Fruit fly (Drosophila melanogaster): Measurements from ENCODE around the gene CG31751.

The CG31751 gene

dm6 chr2L:18693877-18694723 lies 17.1 kb downstream of the CG31751 start (continued):
- TF ChIP-seq ato (GFP tag; IDR thresholded peaks at IDR 0.05; ENCODE audit: partially characterized antibody) (no peak), fd102C (GFP tag; optimal IDR thresholded peaks at IDR 0.05) (no peak), dm (GFP tag; optimal IDR thresholded peaks at IDR 0.05) (peak; percentile 66), jing (GFP tag; optimal IDR thresholded peaks at IDR 0.05) (peak; percentile 5), ttk (GFP tag; IDR thresholded peaks at IDR 0.05) (no peak), D (optimal IDR thresholded peaks at IDR 0.05) (no peak), D (GFP tag; optimal IDR thresholded peaks at IDR 0.05) (no peak), Mad (GFP tag; optimal IDR thresholded peaks at IDR 0.05) (no peak), CG17328 (GFP tag; IDR thresholded peaks at IDR 0.05) (peak; percentile 68), tll (GFP tag; optimal IDR thresholded peaks at IDR 0.05) (no peak), CG11398 (GFP tag; optimal IDR thresholded peaks at IDR 0.05) (peak; percentile 19), bbx (GFP tag; IDR thresholded peaks at IDR 0.05; ENCODE audit: partially characterized antibody) (no peak), CG31388 (GFP tag; optimal IDR thresholded peaks at IDR 0.05) (peak; percentile 35), CG12219 (GFP tag; optimal IDR thresholded peaks at IDR 0.05) (peak; percentile 58), repo (GFP tag; optimal IDR thresholded peaks at IDR 0.05) (peak; percentile 37), CG15479 (GFP tag; optimal IDR thresholded peaks at IDR 0.05) (no peak), ash1 (GFP tag; optimal IDR thresholded peaks at IDR 0.05) (no peak), Ada2b (GFP tag; IDR thresholded peaks at IDR 0.05) (peak; percentile 67; the same call in 1 of the 2 replicates), CHES-1-like (GFP tag; optimal IDR thresholded peaks at IDR 0.05) (peak; percentile 84), tx (GFP tag; optimal IDR thresholded peaks at IDR 0.05) (peak; percentile 49), CG9797 (GFP tag; optimal IDR thresholded peaks at IDR 0.05) (no peak), Atf3 (GFP tag; optimal IDR thresholded peaks at IDR 0.05) (peak; percentile 9), Bgb (GFP tag; IDR thresholded peaks at IDR 0.05; ENCODE audit: partially characterized antibody) (no peak), caup (GFP tag; optimal IDR thresholded peaks at IDR 0.05; ENCODE audit: severe bottlenecking) (peak; percentile 62), Doc3 (GFP tag; IDR thresholded peaks at IDR 0.05; ENCODE audit: partially characterized antibody) (no peak), pho (GFP tag; optimal IDR thresholded peaks at IDR 0.05) (peak; percentile 15), CG6854 (GFP tag; optimal IDR thresholded peaks at IDR 0.05) (peak; percentile 2), Sox100B (GFP tag; optimal IDR thresholded peaks at IDR 0.05) (peak; percentile 28), Dbx (GFP tag; IDR thresholded peaks at IDR 0.05) (peak; percentile 72; the same call in 2 of the 3 replicates), Drgx (GFP tag; IDR thresholded peaks at IDR 0.05) (peak; percentile 43; the same call in 1 of the 2 replicates), CG33213 (GFP tag; optimal IDR thresholded peaks at IDR 0.05) (peak; percentile 44), CG17612 (GFP tag; IDR thresholded peaks at IDR 0.05) (0 out of 2 replicates have a peak, but pooled peaks have one; percentile 12), hth (optimal IDR thresholded peaks at IDR 0.05) (no peak), CG3407 (GFP tag; optimal IDR thresholded peaks at IDR 0.05) (peak; percentile 17), Bteb2 (GFP tag; optimal IDR thresholded peaks at IDR 0.05) (peak; percentile 58), CG11504 (tag; optimal IDR thresholded peaks at IDR 0.05) (peak; percentile 9), CG8478 (optimal IDR thresholded peaks at IDR 0.05) (no peak), Gug (GFP tag; IDR thresholded peaks at IDR 0.05) (peak; percentile 66; the same call in 3 of the 4 replicates), CG30403 (GFP tag; optimal IDR thresholded peaks at IDR 0.05) (peak; percentile 59), Ptx1 (GFP tag; IDR thresholded peaks at IDR 0.05) (peak; percentile 63), CG17361 (GFP tag; IDR thresholded peaks at IDR 0.05) (peak; percentile 71), Fer2 (tag; optimal IDR thresholded peaks at IDR 0.05) (no peak), fd96Cb (tag; optimal IDR thresholded peaks at IDR 0.05) (peak; percentile 23), tap (tag; optimal IDR thresholded peaks at IDR 0.05) (no peak), CG11085 (GFP tag; IDR thresholded peaks at IDR 0.05) (0 out of 2 replicates have a peak, but pooled peaks have one; percentile 38), HmgD (GFP tag; optimal IDR thresholded peaks at IDR 0.05) (no peak), CG14710 (tag; optimal IDR thresholded peaks at IDR 0.05) (peak; percentile 49), MTF-1 (GFP tag; optimal IDR thresholded peaks at IDR 0.05; ENCODE audit: borderline replicate concordance) (peak; percentile 46), CG9817 (tag; optimal IDR thresholded peaks at IDR 0.05) (peak; percentile 2)

Data from whole organism, embryonic.